Fruit fly (Drosophila melanogaster) whole organism, embryonic: ENCODE results near the gene CG43331.

Experiments
- Adf1 ChIP-seq: fragments of 200-800 bp; sonication (Bioruptor generic); IDR thresholded peaks from 2 replicates; pipeline ENCODE4 v1.3.6; 2022; ENCODE audit warnings: missing biosample characterization, missing genetic modification characterization
- CG10565 ChIP-seq: fragments of 200-800 bp; sonication (Bioruptor generic); optimal IDR thresholded peaks from 3 replicates; lab custom pipeline; 2016; ENCODE audit warnings: missing biosample characterization, mild to moderate bottlenecking, missing genetic modification characterization
- CG12071 ChIP-seq: fragments of 200-800 bp; sonication (Bioruptor generic); optimal IDR thresholded peaks from 3 replicates; lab custom pipeline; 2018; ENCODE audit warnings: missing biosample characterization, mild to moderate bottlenecking, missing genetic modification characterization
- CG13624 ChIP-seq: fragments of 200-800 bp; sonication (Bioruptor generic); optimal IDR thresholded peaks from 2 replicates; lab custom pipeline; 2016; ENCODE audit warnings: missing biosample characterization, missing genetic modification characterization
- CG13775 ChIP-seq: fragments of 200-800 bp; sonication (Bioruptor generic); optimal IDR thresholded peaks from 3 replicates; lab custom pipeline; 2017; ENCODE audit warnings: missing biosample characterization, mild to moderate bottlenecking, missing genetic modification characterization
- CG15479 ChIP-seq: fragments of 200-800 bp; sonication (Bioruptor generic); optimal IDR thresholded peaks from 3 replicates; lab custom pipeline; 2019; ENCODE audit warnings: missing biosample characterization, mild to moderate bottlenecking, missing genetic modification characterization, moderate library complexity
- CG15601 ChIP-seq: fragments of 200-800 bp; sonication (Bioruptor generic); optimal IDR thresholded peaks from 3 replicates; lab custom pipeline; 2019; ENCODE audit warnings: missing biosample characterization, mild to moderate bottlenecking, missing genetic modification characterization, moderate library complexity
- CG17568 ChIP-seq: fragments of 200-800 bp; sonication (Bioruptor generic); optimal IDR thresholded peaks from 2 replicates; lab custom pipeline; 2018; ENCODE audit warnings: missing biosample characterization, mild to moderate bottlenecking, missing genetic modification characterization, moderate library complexity
- CG17912 ChIP-seq: fragments of 200-800 bp; sonication (Bioruptor generic); optimal IDR thresholded peaks from 2 replicates; lab custom pipeline; 2018; ENCODE audit warnings: missing biosample characterization, mild to moderate bottlenecking, missing genetic modification characterization
- CG1792 ChIP-seq: fragments of 200-800 bp; sonication (Bioruptor generic); optimal IDR thresholded peaks from 2 replicates; lab custom pipeline; 2016; ENCODE audit warnings: missing biosample characterization, missing genetic modification characterization
- CG2202 ChIP-seq: fragments of 200-800 bp; sonication (Bioruptor generic); optimal IDR thresholded peaks from 2 replicates; lab custom pipeline; 2018; ENCODE audit warnings: missing biosample characterization, mild to moderate bottlenecking, missing genetic modification characterization
- CG3281 ChIP-seq: fragments of 200-800 bp; sonication (Bioruptor generic); optimal IDR thresholded peaks from 3 replicates; lab custom pipeline; 2017; ENCODE audit warnings: missing biosample characterization, mild to moderate bottlenecking, missing genetic modification characterization
- CG3995 ChIP-seq: fragments of 200-800 bp; sonication (Bioruptor generic); optimal IDR thresholded peaks from 3 replicates; lab custom pipeline; 2016; ENCODE audit warnings: missing biosample characterization, missing genetic modification characterization
- CG4328 ChIP-seq: fragments of 200-800 bp; sonication (Bioruptor generic); optimal IDR thresholded peaks from 3 replicates; lab custom pipeline; 2017; ENCODE audit warnings: missing biosample characterization, missing genetic modification reagents, missing genetic modification characterization
- CG6791 ChIP-seq: fragments of 200-800 bp; sonication (Bioruptor generic); IDR thresholded peaks from 3 replicates; pipeline ENCODE4 v1.3.6; 2022; ENCODE audit warnings: missing biosample characterization, missing genetic modification characterization; ENCODE audit not compliant: partially characterized antibody
- CG6813 ChIP-seq: fragments of 200-800 bp; sonication (Bioruptor generic); optimal IDR thresholded peaks from 2 replicates; lab custom pipeline; 2017; ENCODE audit warnings: missing biosample characterization, missing genetic modification characterization, mild to moderate bottlenecking, moderate library complexity, missing genetic modification reagents
- CG7745 ChIP-seq: fragments of 200-800 bp; sonication (Bioruptor generic); optimal IDR thresholded peaks from 2 replicates; lab custom pipeline; 2018; ENCODE audit warnings: missing biosample characterization, mild to moderate bottlenecking, missing genetic modification characterization, moderate library complexity
- CG8359 ChIP-seq: fragments of 200-800 bp; sonication (Bioruptor generic); optimal IDR thresholded peaks from 2 replicates; lab custom pipeline; 2017; ENCODE audit warnings: missing biosample characterization, mild to moderate bottlenecking, missing genetic modification characterization, borderline replicate concordance
- CG8944 ChIP-seq: fragments of 200-800 bp; sonication (Bioruptor generic); optimal IDR thresholded peaks from 3 replicates; lab custom pipeline; 2016; ENCODE audit warnings: missing biosample characterization, missing genetic modification characterization
- Doc2 ChIP-seq: fragments of 200-800 bp; sonication (Bioruptor generic); IDR thresholded peaks from 2 replicates; pipeline ENCODE4 v1.3.6; 2022; ENCODE audit warnings: missing biosample characterization, missing genetic modification characterization
- Gug ChIP-seq: fragments of 200-800 bp; sonication (Bioruptor generic); IDR thresholded peaks from 4 replicates; pipeline ENCODE4 v1.3.6; 2022; ENCODE audit warnings: missing biosample characterization, missing genetic modification characterization
- Mad ChIP-seq: fragments of 200-800 bp; sonication (Bioruptor generic); optimal IDR thresholded peaks from 2 replicates; lab custom pipeline; 2016; ENCODE audit warnings: missing biosample characterization, missing genetic modification characterization
- Nf-YA ChIP-seq: fragments of 200-800 bp; sonication (Bioruptor generic); IDR thresholded peaks from 2 replicates; pipeline ENCODE4 v1.3.6; 2022; ENCODE audit warnings: missing biosample characterization, missing genetic modification characterization
- Sry-β ChIP-seq: fragments of 200-800 bp; sonication (Bioruptor generic); optimal IDR thresholded peaks from 2 replicates; lab custom pipeline; 2018; ENCODE audit warnings: missing biosample characterization, mild to moderate bottlenecking, missing genetic modification characterization, moderate library complexity
- ap ChIP-seq: fragments of 200-800 bp; sonication (Bioruptor generic); IDR thresholded peaks from 2 replicates; pipeline ENCODE4 v1.3.6; 2022; ENCODE audit warnings: missing biosample characterization, missing genetic modification characterization
- caup ChIP-seq: fragments of 200-800 bp; sonication (Bioruptor generic); optimal IDR thresholded peaks from 3 replicates; lab custom pipeline; 2017; ENCODE audit warnings: missing biosample characterization, mild to moderate bottlenecking, missing genetic modification characterization, moderate library complexity; ENCODE audit not compliant: severe bottlenecking
- chm ChIP-seq: fragments of 200-800 bp; sonication (Bioruptor generic); IDR thresholded peaks from 2 replicates; pipeline ENCODE4 v1.3.6; 2022; ENCODE audit warnings: missing biosample characterization, missing genetic modification characterization
- corto ChIP-seq: fragments of 200-800 bp; sonication (Bioruptor generic); optimal IDR thresholded peaks from 2 replicates; lab custom pipeline; 2016; ENCODE audit warnings: missing biosample characterization, mild to moderate bottlenecking, missing genetic modification characterization, moderate library complexity
- danr ChIP-seq: fragments of 200-800 bp; sonication (Bioruptor generic); IDR thresholded peaks from 2 replicates; pipeline ENCODE4 v1.3.6; 2022; ENCODE audit warnings: missing biosample characterization, missing genetic modification characterization
- esg ChIP-seq: fragments of 200-800 bp; sonication (Bioruptor generic); conservative IDR thresholded peaks from 2 replicates; pipeline ENCODE4 v1.3.6; 2022; ENCODE audit warnings: missing biosample characterization, missing genetic modification characterization
- fd102C ChIP-seq: fragments of 200-800 bp; sonication (Bioruptor generic); optimal IDR thresholded peaks from 2 replicates; lab custom pipeline; 2018; ENCODE audit warnings: missing biosample characterization, mild to moderate bottlenecking, missing genetic modification characterization, moderate library complexity
- grn ChIP-seq: fragments of 200-800 bp; sonication (Bioruptor generic); optimal IDR thresholded peaks from 3 replicates; lab custom pipeline; 2017; ENCODE audit warnings: missing biosample characterization, missing genetic modification characterization
- jigr1 ChIP-seq: fragments of 200-800 bp; sonication (Bioruptor generic); IDR thresholded peaks from 3 replicates; pipeline ENCODE4 v1.3.6; 2022; ENCODE audit warnings: missing biosample characterization, missing genetic modification characterization
- jumu ChIP-seq: fragments of 200-800 bp; sonication (Bioruptor generic); optimal IDR thresholded peaks from 3 replicates; lab custom pipeline; 2016; ENCODE audit warnings: missing biosample characterization, missing genetic modification characterization
- lab ChIP-seq: fragments of 200-800 bp; sonication (Bioruptor generic); optimal IDR thresholded peaks from 3 replicates; lab custom pipeline; 2017; ENCODE audit warnings: missing biosample characterization, missing genetic modification characterization, mild to moderate bottlenecking, moderate library complexity, missing genetic modification reagents
- salm ChIP-seq: fragments of 200-800 bp; sonication (Bioruptor generic); optimal IDR thresholded peaks from 2 replicates; lab custom pipeline; 2018; ENCODE audit warnings: missing biosample characterization, mild to moderate bottlenecking, missing genetic modification characterization
- seq ChIP-seq: fragments of 200-800 bp; sonication (Bioruptor generic); IDR thresholded peaks from 2 replicates; pipeline ENCODE4 v1.3.6; 2022; ENCODE audit warnings: missing biosample characterization, missing genetic modification characterization
- tll ChIP-seq, 2 experiments: fragments of 200-800 bp in 1 of 2; fragments of >200 bp in 1 of 2; sonication (Bioruptor generic) in 1 of 2; optimal IDR thresholded peaks; 2 replicates each; lab custom pipeline; 2017 to 2019; ENCODE audit warnings: missing biosample characterization in 2 of 2, missing genetic modification characterization in 2 of 2, mild to moderate bottlenecking in 1 of 2, moderate library complexity in 1 of 2
- tna ChIP-seq: fragments of 200-800 bp; sonication (Bioruptor generic); IDR thresholded peaks from 2 replicates; pipeline ENCODE4 v1.3.6; 2022; ENCODE audit warnings: missing biosample characterization, missing genetic modification characterization; ENCODE audit not compliant: partially characterized antibody
- trem ChIP-seq: fragments of 200-800 bp; optimal IDR thresholded peaks from 3 replicates; lab custom pipeline; 2019; ENCODE audit warnings: missing biosample characterization, mild to moderate bottlenecking, missing genetic modification characterization, moderate library complexity
- tup ChIP-seq: fragments of 200-800 bp; sonication (Bioruptor generic); optimal IDR thresholded peaks from 2 replicates; lab custom pipeline; 2016; ENCODE audit warnings: missing biosample characterization, mild to moderate bottlenecking, missing genetic modification characterization, moderate library complexity
- unpg ChIP-seq: fragments of 200-800 bp; sonication (Bioruptor generic); optimal IDR thresholded peaks from 3 replicates; lab custom pipeline; 2018; ENCODE audit warnings: missing biosample characterization, mild to moderate bottlenecking, missing genetic modification characterization, moderate library complexity
- usp ChIP-seq: fragments of >200 bp; optimal IDR thresholded peaks from 2 replicates; lab custom pipeline; 2017; ENCODE audit warnings: missing biosample characterization, missing genetic modification characterization
- zen ChIP-seq: fragments of 200-800 bp; sonication (Bioruptor generic); optimal IDR thresholded peaks from 3 replicates; lab custom pipeline; 2018; ENCODE audit warnings: missing biosample characterization, mild to moderate bottlenecking, missing genetic modification characterization, moderate library complexity

Gene CG43331

DNA sequence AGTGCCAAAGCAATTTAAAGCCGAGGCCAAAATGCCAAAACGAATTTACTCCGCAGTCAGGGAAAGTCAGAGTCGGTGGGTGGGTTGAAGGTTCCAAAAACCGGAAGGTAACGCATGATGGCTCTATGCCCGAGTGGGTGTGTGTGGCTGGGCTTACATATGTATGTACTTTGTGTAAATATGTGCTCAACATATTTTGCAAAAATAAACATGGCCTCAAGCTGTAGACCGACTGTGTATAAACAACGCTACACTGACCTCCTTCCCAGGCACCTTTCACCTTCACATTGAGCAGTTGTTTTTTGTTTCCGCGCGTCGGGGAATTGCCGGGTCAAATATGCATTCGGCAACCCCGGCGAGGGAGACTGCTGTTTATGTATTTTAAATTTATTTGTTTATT lies 16.4 kb upstream of the CG43331 start (continued):
- no peak for TF ChIP-seq corto (GFP tag; lab: Kevin White, UChicago)
- TF ChIP-seq Doc2 (GFP tag; lab: Robert Waterston, UW) = no peak
- peak; percentile 43 for TF ChIP-seq lab (GFP tag; lab: Kevin White, UChicago)
- TF ChIP-seq CG1792 (GFP tag; lab: Kevin White, UChicago) = no peak
- TF ChIP-seq fd102C (GFP tag; lab: Kevin White, UChicago) = peak; percentile 34
- no peak for TF ChIP-seq Adf1 (GFP tag; lab: Robert Waterston, UW)
- no peak for TF ChIP-seq CG13624
- no peak for TF ChIP-seq CG3995 (GFP tag; lab: Kevin White, UChicago)
- no peak for TF ChIP-seq chm
- TF ChIP-seq CG17568 (GFP tag; lab: Kevin White, UChicago) = no peak
- TF ChIP-seq esg (GFP tag; lab: Robert Waterston, UW) = no peak
- TF ChIP-seq zen (tag; lab: Kevin White, UChicago) = peak; percentile 54
- TF ChIP-seq danr (GFP tag; lab: Robert Waterston, UW) = no peak
- no peak for TF ChIP-seq CG7745 (tag; lab: Kevin White, UChicago)
- TF ChIP-seq CG12071 = no peak
- no peak for TF ChIP-seq CG13775
- TF ChIP-seq trem (tag; lab: Kevin White, UChicago) = no peak
- TF ChIP-seq grn (GFP tag; lab: Kevin White, UChicago) = no peak
- TF ChIP-seq Mad = no peak
- no peak for TF ChIP-seq CG6791 (GFP tag; lab: Robert Waterston, UW)
- no peak for TF ChIP-seq seq (GFP tag; lab: Robert Waterston, UW)
- TF ChIP-seq tna = no peak
- no peak for TF ChIP-seq CG8944 (GFP tag; lab: Kevin White, UChicago)
- no peak for TF ChIP-seq Gug
- TF ChIP-seq Sry-β (GFP tag; lab: Kevin White, UChicago) = no peak
- no peak for TF ChIP-seq CG15601
- TF ChIP-seq usp (GFP tag; lab: Kevin White, UChicago) = no peak
- TF ChIP-seq jumu (GFP tag; lab: Kevin White, UChicago) = no peak
- no peak for TF ChIP-seq CG8359
- TF ChIP-seq CG6813 (GFP tag; lab: Kevin White, UChicago) = peak; percentile 24
- peak; percentile 25 for TF ChIP-seq CG15479
- TF ChIP-seq CG17912 (GFP tag; lab: Kevin White, UChicago) = no peak
- TF ChIP-seq caup (GFP tag; lab: Kevin White, UChicago) = no peak
- no peak for TF ChIP-seq Nf-YA (GFP tag; lab: Robert Waterston, UW)
- no peak for TF ChIP-seq CG2202 (tag; lab: Kevin White, UChicago)
- TF ChIP-seq CG3281 = peak; percentile 2
- TF ChIP-seq ap (GFP tag; lab: Robert Waterston, UW) = no peak
- TF ChIP-seq tup (GFP tag; lab: Kevin White, UChicago) = no peak
- TF ChIP-seq jigr1 (GFP tag; lab: Robert Waterston, UW) = no peak
- peak in 1 of 2 experiments; percentile 83 for TF ChIP-seq tll (GFP tag; optimal IDR thresholded peaks at IDR 0.05; lab: Kevin White, UChicago)
- TF ChIP-seq salm = no peak
- TF ChIP-seq CG10565 (GFP tag; lab: Kevin White, UChicago) = no peak
- no peak for TF ChIP-seq unpg (GFP tag; lab: Kevin White, UChicago)
- TF ChIP-seq CG4328 = no peak
